Fruit fly (Drosophila melanogaster) whole organism, embryonic: ENCODE results near the gene mus101.

Experiments
- Antp ChIP-seq: fragments of 200-800 bp; sonication (Bioruptor generic); optimal IDR thresholded peaks from 3 replicates; lab custom pipeline; 2016; ENCODE audit warnings: missing biosample characterization, missing genetic modification characterization
- Asciz ChIP-seq: fragments of 200-800 bp; sonication (Bioruptor generic); optimal IDR thresholded peaks from 2 replicates; lab custom pipeline; 2017; ENCODE audit warnings: missing biosample characterization, mild to moderate bottlenecking, missing genetic modification characterization, missing genetic modification reagents
- CG16813 ChIP-seq: fragments of 200-800 bp; sonication (Bioruptor generic); IDR thresholded peaks from 3 replicates; pipeline ENCODE4 v1.3.6; 2022; ENCODE audit warnings: missing biosample characterization, missing genetic modification characterization; ENCODE audit not compliant: partially characterized antibody
- CG17385 ChIP-seq: fragments of 200-800 bp; sonication (Bioruptor generic); optimal IDR thresholded peaks from 3 replicates; lab custom pipeline; 2018; ENCODE audit warnings: missing biosample characterization, mild to moderate bottlenecking, missing genetic modification characterization
- CG17568 ChIP-seq: fragments of 200-800 bp; sonication (Bioruptor generic); optimal IDR thresholded peaks from 2 replicates; lab custom pipeline; 2018; ENCODE audit warnings: missing biosample characterization, mild to moderate bottlenecking, missing genetic modification characterization, moderate library complexity
- CG17912 ChIP-seq: fragments of 200-800 bp; sonication (Bioruptor generic); optimal IDR thresholded peaks from 2 replicates; lab custom pipeline; 2018; ENCODE audit warnings: missing biosample characterization, mild to moderate bottlenecking, missing genetic modification characterization
- CG1792 ChIP-seq: fragments of 200-800 bp; sonication (Bioruptor generic); optimal IDR thresholded peaks from 2 replicates; lab custom pipeline; 2016; ENCODE audit warnings: missing biosample characterization, missing genetic modification characterization
- CG18476 ChIP-seq: fragments of 200-800 bp; sonication (Bioruptor generic); optimal IDR thresholded peaks from 2 replicates; lab custom pipeline; 2016; ENCODE audit warnings: missing biosample characterization, mild to moderate bottlenecking, missing genetic modification characterization
- CG2116 ChIP-seq: fragments of 200-800 bp; sonication (Bioruptor generic); optimal IDR thresholded peaks from 3 replicates; lab custom pipeline; 2018; ENCODE audit warnings: missing biosample characterization, mild to moderate bottlenecking, missing genetic modification characterization
- CG30431 ChIP-seq: fragments of 200-800 bp; sonication (Bioruptor generic); optimal IDR thresholded peaks from 2 replicates; lab custom pipeline; 2017; ENCODE audit warnings: missing biosample characterization, missing genetic modification characterization
- CG3407 ChIP-seq: fragments of 200-800 bp; sonication (Bioruptor generic); optimal IDR thresholded peaks from 2 replicates; lab custom pipeline; 2018; ENCODE audit warnings: missing biosample characterization, mild to moderate bottlenecking, missing genetic modification characterization
- CG34376 ChIP-seq: fragments of 200-800 bp; sonication (Bioruptor generic); optimal IDR thresholded peaks from 2 replicates; lab custom pipeline; 2018; ENCODE audit warnings: missing biosample characterization, mild to moderate bottlenecking, missing genetic modification characterization
- CG3838 ChIP-seq: fragments of 200-800 bp; sonication (Bioruptor generic); optimal IDR thresholded peaks from 3 replicates; lab custom pipeline; 2016; ENCODE audit warnings: missing biosample characterization, missing genetic modification characterization
- CG4820 ChIP-seq: fragments of 200-800 bp; sonication (Bioruptor generic); optimal IDR thresholded peaks from 3 replicates; lab custom pipeline; 2016; ENCODE audit warnings: missing biosample characterization, missing genetic modification characterization
- CG4854 ChIP-seq: fragments of 200-800 bp; sonication (Bioruptor generic); optimal IDR thresholded peaks from 2 replicates; lab custom pipeline; 2016; ENCODE audit warnings: missing biosample characterization, missing genetic modification characterization, inconsistent platforms
- CG5245 ChIP-seq: fragments of 200-800 bp; sonication (Bioruptor generic); optimal IDR thresholded peaks from 3 replicates; lab custom pipeline; 2016; ENCODE audit warnings: missing biosample characterization, missing genetic modification characterization
- CG6683 ChIP-seq: fragments of 200-800 bp; sonication (Bioruptor generic); optimal IDR thresholded peaks from 2 replicates; lab custom pipeline; 2017; ENCODE audit warnings: missing biosample characterization, mild to moderate bottlenecking, missing genetic modification characterization, missing genetic modification reagents
- CG6854 ChIP-seq: fragments of 200-800 bp; sonication (Bioruptor generic); optimal IDR thresholded peaks from 3 replicates; lab custom pipeline; 2017; ENCODE audit warnings: missing biosample characterization, mild to moderate bottlenecking, missing genetic modification characterization
- CG7271 ChIP-seq: fragments of 200-800 bp; sonication (Bioruptor generic); optimal IDR thresholded peaks from 2 replicates; lab custom pipeline; 2018; ENCODE audit warnings: missing biosample characterization, mild to moderate bottlenecking, missing genetic modification characterization, moderate library complexity
- CG8089 ChIP-seq: fragments of 200-800 bp; sonication (Bioruptor generic); optimal IDR thresholded peaks from 3 replicates; lab custom pipeline; 2016; ENCODE audit warnings: missing biosample characterization, missing genetic modification characterization
- Deaf1 ChIP-seq: fragments of 200-800 bp; optimal IDR thresholded peaks from 3 replicates; lab custom pipeline; 2019; ENCODE audit warnings: missing biosample characterization, mild to moderate bottlenecking, missing genetic modification characterization, moderate library complexity
- Elba2 ChIP-seq: fragments of 200-800 bp; sonication (Bioruptor generic); optimal IDR thresholded peaks from 3 replicates; lab custom pipeline; 2016; ENCODE audit warnings: missing biosample characterization, missing genetic modification characterization
- Hr51 ChIP-seq, 2 experiments: fragments of 200-800 bp; sonication (Bioruptor generic); optimal IDR thresholded peaks; 2 replicates in 1 of 2; 3 replicates in 1 of 2; lab custom pipeline; 2016 to 2018; ENCODE audit warnings: missing biosample characterization in 2 of 2, missing genetic modification characterization in 2 of 2, mild to moderate bottlenecking in 1 of 2, moderate library complexity in 1 of 2
- Mad ChIP-seq: fragments of 200-800 bp; sonication (Bioruptor generic); optimal IDR thresholded peaks from 2 replicates; lab custom pipeline; 2016; ENCODE audit warnings: missing biosample characterization, missing genetic modification characterization
- NC2α ChIP-seq: fragments of 200-800 bp; sonication (Bioruptor generic); optimal IDR thresholded peaks from 2 replicates; lab custom pipeline; 2016; ENCODE audit warnings: missing biosample characterization, missing genetic modification characterization
- NFAT ChIP-seq: fragments of 200-800 bp; sonication (Bioruptor generic); IDR thresholded peaks from 2 replicates; pipeline ENCODE4 v1.3.6; 2022; ENCODE audit warnings: missing biosample characterization, missing genetic modification characterization
- NK7.1 ChIP-seq: fragments of 200-800 bp; sonication (Bioruptor generic); optimal IDR thresholded peaks from 3 replicates; lab custom pipeline; 2016; ENCODE audit warnings: missing biosample characterization, missing genetic modification characterization
- Neu2 ChIP-seq: fragments of 200-800 bp; sonication (Bioruptor generic); optimal IDR thresholded peaks from 3 replicates; lab custom pipeline; 2016; ENCODE audit warnings: missing biosample characterization, missing genetic modification characterization, borderline replicate concordance
- Nf-YB ChIP-seq: fragments of 200-800 bp; sonication (Bioruptor generic); optimal IDR thresholded peaks from 3 replicates; lab custom pipeline; 2019; ENCODE audit warnings: missing biosample characterization, mild to moderate bottlenecking, missing genetic modification characterization, moderate library complexity
- Pdp1 ChIP-seq, 2 experiments: fragments of 200-800 bp; sonication (Bioruptor generic); optimal IDR thresholded peaks; 3 replicates each; lab custom pipeline; 2016; ENCODE audit warnings: missing biosample characterization in 2 of 2, missing genetic modification characterization in 2 of 2, mild to moderate bottlenecking in 1 of 2, moderate library complexity in 1 of 2
- Rfx ChIP-seq: fragments of 200-800 bp; sonication (Bioruptor generic); IDR thresholded peaks from 2 replicates; pipeline ENCODE4 v1.3.6; 2022; ENCODE audit warnings: missing biosample characterization, missing genetic modification characterization
- Rx ChIP-seq: fragments of 200-800 bp; sonication (Bioruptor generic); IDR thresholded peaks from 2 replicates; pipeline ENCODE4 v1.3.6; 2022; ENCODE audit warnings: missing biosample characterization, missing genetic modification characterization
- Six4 ChIP-seq: fragments of 200-800 bp; sonication (Bioruptor generic); optimal IDR thresholded peaks from 2 replicates; lab custom pipeline; 2016; ENCODE audit warnings: missing biosample characterization, missing genetic modification characterization
- Sox100B ChIP-seq: fragments of 200-800 bp; sonication (Bioruptor generic); optimal IDR thresholded peaks from 3 replicates; lab custom pipeline; 2018; ENCODE audit warnings: missing biosample characterization, mild to moderate bottlenecking, missing genetic modification characterization
- az2 ChIP-seq: fragments of 200-800 bp; sonication (Bioruptor generic); optimal IDR thresholded peaks from 3 replicates; lab custom pipeline; 2016; ENCODE audit warnings: missing biosample characterization, missing genetic modification characterization
- bbx ChIP-seq: fragments of 200-800 bp; sonication (Bioruptor generic); IDR thresholded peaks from 2 replicates; pipeline ENCODE4 v1.3.6; 2022; ENCODE audit warnings: missing biosample characterization, missing genetic modification characterization; ENCODE audit not compliant: partially characterized antibody
- br ChIP-seq: fragments of >200 bp; optimal IDR thresholded peaks from 2 replicates; lab custom pipeline; 2017
- crc ChIP-seq: fragments of 200-800 bp; sonication (Bioruptor generic); optimal IDR thresholded peaks from 2 replicates; lab custom pipeline; 2016; ENCODE audit warnings: missing biosample characterization, missing genetic modification characterization
- dmrt11E ChIP-seq: fragments of 200-800 bp; sonication (Bioruptor generic); optimal IDR thresholded peaks from 3 replicates; lab custom pipeline; 2018; ENCODE audit warnings: missing biosample characterization, mild to moderate bottlenecking, missing genetic modification characterization, moderate library complexity
- en ChIP-seq: fragments of 200-800 bp; sonication (Bioruptor generic); optimal IDR thresholded peaks from 2 replicates; lab custom pipeline; 2016; ENCODE audit warnings: missing biosample characterization, missing genetic modification characterization
- gfzf ChIP-seq: fragments of 200-800 bp; sonication (Bioruptor generic); optimal IDR thresholded peaks from 2 replicates; lab custom pipeline; 2016; ENCODE audit warnings: missing biosample characterization, mild to moderate bottlenecking, missing genetic modification characterization, moderate library complexity
- lov ChIP-seq, 2 experiments: fragments of 200-800 bp in 1 of 2; fragments of >200 bp in 1 of 2; sonication (Bioruptor generic) in 1 of 2; IDR thresholded peaks in 1 of 2; optimal IDR thresholded peaks in 1 of 2; 2 replicates in 1 of 2; 3 replicates in 1 of 2; pipeline versions ENCODE4 v1.3.6 to Lab custom; 2017 to 2022; ENCODE audit warnings: missing biosample characterization in 1 of 2, missing genetic modification characterization in 1 of 2
- luna ChIP-seq: fragments of 200-800 bp; sonication (Bioruptor generic); optimal IDR thresholded peaks from 2 replicates; lab custom pipeline; 2016; ENCODE audit warnings: missing biosample characterization, missing genetic modification characterization
- pros ChIP-seq: fragments of 200-800 bp; sonication (Bioruptor generic); optimal IDR thresholded peaks from 3 replicates; lab custom pipeline; 2019; ENCODE audit warnings: missing biosample characterization, mild to moderate bottlenecking, missing genetic modification characterization, moderate library complexity
- ro ChIP-seq: fragments of 200-800 bp; sonication (Bioruptor generic); IDR thresholded peaks from 2 replicates; pipeline ENCODE4 v1.3.6; 2022; ENCODE audit warnings: missing biosample characterization, missing genetic modification characterization
- sd ChIP-seq: fragments of 200-800 bp; sonication (Bioruptor generic); optimal IDR thresholded peaks from 3 replicates; lab custom pipeline; 2018; ENCODE audit warnings: missing biosample characterization, mild to moderate bottlenecking, missing genetic modification characterization, moderate library complexity
- sima ChIP-seq: fragments of 200-800 bp; sonication (Bioruptor generic); optimal IDR thresholded peaks from 2 replicates; lab custom pipeline; 2016; ENCODE audit warnings: missing biosample characterization, missing genetic modification characterization
- sna ChIP-seq: fragments of 200-800 bp; sonication (Bioruptor generic); IDR thresholded peaks from 2 replicates; pipeline ENCODE4 v1.3.6; 2022; ENCODE audit warnings: missing biosample characterization, missing genetic modification characterization; ENCODE audit not compliant: partially characterized antibody
- wor ChIP-seq: fragments of 200-800 bp; sonication (Bioruptor generic); IDR thresholded peaks from 2 replicates; pipeline ENCODE4 v1.3.6; 2022; ENCODE audit warnings: missing biosample characterization, missing genetic modification characterization
- zen2 ChIP-seq: fragments of 200-800 bp; sonication (Bioruptor generic); IDR thresholded peaks from 3 replicates; pipeline ENCODE4 v1.3.6; 2022; ENCODE audit warnings: missing biosample characterization, missing genetic modification characterization; ENCODE audit not compliant: partially characterized antibody

Gene mus101

DNA sequence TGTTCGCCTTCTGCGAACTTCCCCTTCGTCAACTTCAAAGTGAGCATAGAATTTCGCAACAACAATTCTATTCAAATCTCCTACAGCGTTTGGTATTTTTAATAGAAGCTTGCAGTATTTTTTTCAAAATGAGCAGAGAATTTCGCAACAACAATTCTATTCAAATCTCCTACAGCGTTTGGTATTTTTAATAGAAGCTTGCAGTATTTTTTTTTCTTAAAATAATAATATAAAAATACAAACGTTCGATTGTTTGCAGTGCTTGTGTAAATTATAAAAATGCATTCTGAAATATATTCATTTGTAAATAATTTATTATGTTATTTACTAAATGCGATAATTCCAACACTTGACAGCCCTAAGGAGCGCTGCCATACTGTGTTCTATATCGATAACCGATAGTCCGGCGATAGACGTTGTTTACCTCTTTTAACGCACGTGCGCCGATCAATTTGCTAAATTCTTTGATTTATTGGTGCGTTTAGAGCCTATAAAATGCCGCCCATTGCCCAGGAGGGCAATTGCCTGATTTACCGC is 34.8 kb downstream of the mus101 start, which contains the start of the genes CG32625 and Rtc1 (continued):
- no peak for TF ChIP-seq luna (GFP tag; lab: Kevin White, UChicago)
- no peak for TF ChIP-seq CG3838 (GFP tag; lab: Kevin White, UChicago)
- no peak for TF ChIP-seq CG1792
- TF ChIP-seq en (GFP tag; lab: Kevin White, UChicago): no peak
- TF ChIP-seq CG17568 (GFP tag; lab: Kevin White, UChicago): no peak
- peak; percentile 68 for TF ChIP-seq sd (tag; lab: Kevin White, UChicago)
- no peak for TF ChIP-seq Elba2 (GFP tag; lab: Kevin White, UChicago)
- peak in 1 of 2 experiments; percentile 67 for TF ChIP-seq Hr51 (GFP tag; optimal IDR thresholded peaks at IDR 0.05; lab: Kevin White, UChicago)
- TF ChIP-seq NC2α (GFP tag; lab: Kevin White, UChicago): no peak
- peak; percentile 50 for TF ChIP-seq gfzf (GFP tag; lab: Kevin White, UChicago)
- no peak for TF ChIP-seq Mad (GFP tag; lab: Kevin White, UChicago)
- TF ChIP-seq CG7271 (tag; lab: Kevin White, UChicago): no peak
- TF ChIP-seq lov (optimal IDR thresholded peaks at IDR 0.05; lab: Kevin White, UChicago): no peak
- no peak for TF ChIP-seq lov (GFP tag; IDR thresholded peaks at IDR 0.05; lab: Robert Waterston, UW)
- no peak for TF ChIP-seq br
- peak; percentile 59; the same call in 2 of the 3 replicates for TF ChIP-seq CG16813 (GFP tag; lab: Robert Waterston, UW)
- TF ChIP-seq Deaf1 (tag; lab: Kevin White, UChicago): peak; percentile 22
- peak; percentile 45 for TF ChIP-seq bbx (GFP tag; lab: Robert Waterston, UW)
- TF ChIP-seq Asciz (GFP tag; lab: Kevin White, UChicago): no peak
- TF ChIP-seq CG34376 (GFP tag; lab: Kevin White, UChicago): no peak
- TF ChIP-seq NK7.1: no peak
- peak; percentile 35 for TF ChIP-seq dmrt11E (tag; lab: Kevin White, UChicago)
- TF ChIP-seq CG8089: no peak
- TF ChIP-seq Six4 (GFP tag; lab: Kevin White, UChicago): peak; percentile 16
- TF ChIP-seq CG4854 (GFP tag; lab: Kevin White, UChicago): peak; percentile 21
- TF ChIP-seq CG6854: no peak
- TF ChIP-seq Rfx: peak; percentile 65
- TF ChIP-seq sima (GFP tag; lab: Kevin White, UChicago): no peak
- TF ChIP-seq pros (GFP tag; lab: Kevin White, UChicago): no peak
- TF ChIP-seq wor: no peak
- peak; percentile 7 for TF ChIP-seq Nf-YB
- peak in 1 of 2 experiments; percentile 4 for TF ChIP-seq Pdp1 (GFP tag; optimal IDR thresholded peaks at IDR 0.05; lab: Kevin White, UChicago)
- no peak for TF ChIP-seq Rx (GFP tag; lab: Robert Waterston, UW)
- TF ChIP-seq Sox100B (GFP tag; lab: Kevin White, UChicago): peak; percentile 40
- peak; percentile 43 for TF ChIP-seq CG2116 (GFP tag; lab: Kevin White, UChicago)
- no peak for TF ChIP-seq zen2
- no peak for TF ChIP-seq NFAT
- TF ChIP-seq sna: no peak
- TF ChIP-seq CG17912 (GFP tag; lab: Kevin White, UChicago): no peak
- no peak for TF ChIP-seq Neu2 (GFP tag; lab: Kevin White, UChicago)
- peak; percentile 49 for TF ChIP-seq az2
- TF ChIP-seq CG4820 (GFP tag; lab: Kevin White, UChicago): no peak
- no peak for TF ChIP-seq Antp (GFP tag; lab: Kevin White, UChicago)
- no peak for TF ChIP-seq CG5245 (GFP tag; lab: Kevin White, UChicago)
- peak; percentile 21 for TF ChIP-seq CG18476 (GFP tag; lab: Kevin White, UChicago)
- TF ChIP-seq CG30431: no peak
- peak; percentile 29 for TF ChIP-seq CG17385 (GFP tag; lab: Kevin White, UChicago)
- peak; percentile 1 for TF ChIP-seq CG6683
- TF ChIP-seq CG3407 (GFP tag; lab: Kevin White, UChicago): no peak
- TF ChIP-seq ro: no peak
- no peak for TF ChIP-seq crc (GFP tag; lab: Kevin White, UChicago)
